Worm (Caenorhabditis elegans): ENCODE results near the gene srx-122.

The srx-122 gene

ce11 chrV:3273156-3273555, 24.5 kb downstream of the srx-122 start, which contains the start of gene T28A11.20:
Gene T28A11.20 (minus strand): TSS chrV:3273256.
- TF ChIP-seq unc-62 (GFP tag; optimal IDR thresholded peaks at IDR 0.05) (no peak), efl-1 (optimal IDR thresholded peaks at IDR 0.05) (no peak), efl-1 (GFP tag; optimal IDR thresholded peaks at IDR 0.05 in 1 of 2) (peak in 1 of 2 experiments; percentile 70)

ce11 chrV:3269407-3269806, 28.3 kb downstream of the srx-122 start, which contains the start of gene T28A11.19:
Gene T28A11.19 (minus strand): TSS chrV:3269514.
- TF ChIP-seq nhr-71 (tag; optimal IDR thresholded peaks at IDR 0.05), result no peak
- peak; percentile 16 for TF ChIP-seq rnt-1 (tag; optimal IDR thresholded peaks at IDR 0.05)

ce11 chrV:3267950-3268349, 29.7 kb downstream of the srx-122 start, which contains the start of gene T28A11.18:
Gene T28A11.18 (minus strand): TSS chrV:3268050.
- TF ChIP-seq efl-1 (optimal IDR thresholded peaks at IDR 0.05), result no peak
- no peak for TF ChIP-seq efl-1 (GFP tag; optimal IDR thresholded peaks at IDR 0.05 in 1 of 2)
- TF ChIP-seq aha-1 (tag; optimal IDR thresholded peaks at IDR 0.05), result no peak
- no peak for TF ChIP-seq ceh-90 (tag; optimal IDR thresholded peaks at IDR 0.05)
- TF ChIP-seq lin-13 (GFP tag; optimal IDR thresholded peaks at IDR 0.05), result no peak
- TF ChIP-seq tlp-1 (tag; optimal IDR thresholded peaks at IDR 0.05), result no peak
- TF ChIP-seq nhr-71 (tag; optimal IDR thresholded peaks at IDR 0.05), result no peak
- no peak for TF ChIP-seq hlh-4 (tag; optimal IDR thresholded peaks at IDR 0.05)

- TF ChIP-seq aly-2 (tag; optimal IDR thresholded peaks at IDR 0.05) (no peak), lir-3 (tag; optimal IDR thresholded peaks at IDR 0.05; ENCODE audit: poor library complexity) (no peak), lsy-2 (tag; optimal IDR thresholded peaks at IDR 0.05) (no peak), nhr-28 (tag; optimal IDR thresholded peaks at IDR 0.05) (no peak)
Observed at ce11 chrV:3266189-3266588, 31.5 kb downstream of the srx-122 start, which contains the start of gene T28A11.17. Gene T28A11.17 (minus strand): TSS chrV:3266289.

- TF ChIP-seq isw-1 (GFP tag; IDR thresholded peaks at IDR 0.05) (no peak), hlh-4 (tag; optimal IDR thresholded peaks at IDR 0.05) (no peak), ceh-88 (GFP tag; IDR thresholded peaks at IDR 0.05) (no peak), fos-1 (tag; optimal IDR thresholded peaks at IDR 0.05) (no peak), mep-1 (tag; optimal IDR thresholded peaks at IDR 0.05) (no peak), unc-62 (GFP tag; optimal IDR thresholded peaks at IDR 0.05) (no peak), ceh-82 (tag; optimal IDR thresholded peaks at IDR 0.05) (no peak), nhr-76 (tag; optimal IDR thresholded peaks at IDR 0.05) (no peak), elt-2 (tag; optimal IDR thresholded peaks at IDR 0.05) (no peak), unc-130 (tag; optimal IDR thresholded peaks at IDR 0.05) (no peak), unc-86 (tag; optimal IDR thresholded peaks at IDR 0.05) (no peak), egl-13 (tag; optimal IDR thresholded peaks at IDR 0.05) (no peak)
Observed at ce11 chrV:3260075-3260474, 37.6 kb downstream of the srx-122 start, which contains the start of gene srbc-5. Gene srbc-5 (plus strand): TSS chrV:3260375.

- TF ChIP-seq lin-39 (tag; optimal IDR thresholded peaks at IDR 0.05), result peak; percentile 17
- TF ChIP-seq C04F5.9 (tag; optimal IDR thresholded peaks at IDR 0.05), result no peak
- TF ChIP-seq zip-4 (GFP tag; optimal IDR thresholded peaks at IDR 0.05), result no peak
- TF ChIP-seq pax-3 (tag; optimal IDR thresholded peaks at IDR 0.05), result no peak
- TF ChIP-seq mef-2 (tag; optimal IDR thresholded peaks at IDR 0.05), result peak; percentile 37
- no peak for TF ChIP-seq efl-3 (GFP tag; optimal IDR thresholded peaks at IDR 0.05)
- no peak for TF ChIP-seq mdl-1 (tag; optimal IDR thresholded peaks at IDR 0.05)
- TF ChIP-seq nhr-77 (tag; optimal IDR thresholded peaks at IDR 0.05), result no peak
- no peak for TF ChIP-seq nhr-237 (tag; optimal IDR thresholded peaks at IDR 0.05)
- no peak for TF ChIP-seq irx-1 (tag; optimal IDR thresholded peaks at IDR 0.05)
- no peak for TF ChIP-seq nhr-20 (tag; optimal IDR thresholded peaks at IDR 0.05)
- 0 out of 2 replicates have a peak, but pooled peaks have one; percentile 19 for TF ChIP-seq nhr-19 (GFP tag; conservative IDR thresholded peaks at IDR 0.05)
- no peak for TF ChIP-seq C16A3.4 (tag; optimal IDR thresholded peaks at IDR 0.05)
- no peak for TF ChIP-seq unc-62 (GFP tag; optimal IDR thresholded peaks at IDR 0.05)
- no peak for TF ChIP-seq Y116A8C.19 (tag; optimal IDR thresholded peaks at IDR 0.05; ENCODE audit: borderline replicate concordance)
- no peak for TF ChIP-seq ceh-63 (GFP tag; optimal IDR thresholded peaks at IDR 0.05)
- no peak for TF ChIP-seq tlp-1 (tag; optimal IDR thresholded peaks at IDR 0.05)
- TF ChIP-seq nhr-28 (tag; optimal IDR thresholded peaks at IDR 0.05), result no peak
- TF ChIP-seq nhr-90 (tag; optimal IDR thresholded peaks at IDR 0.05; ENCODE audit: poor library complexity), result no peak
- TF ChIP-seq ces-1 (GFP tag; optimal IDR thresholded peaks at IDR 0.05), result no peak
- no peak for TF ChIP-seq sup-37 (GFP tag; optimal IDR thresholded peaks at IDR 0.05)
- TF ChIP-seq ztf-11 (tag; optimal IDR thresholded peaks at IDR 0.05), result no peak
- TF ChIP-seq fkh-4 (tag; optimal IDR thresholded peaks at IDR 0.05; ENCODE audit: borderline replicate concordance), result no peak
Observed at ce11 chrV:3259168-3259622, 38.5 kb downstream of the srx-122 start, which contains the start of gene T28A11.16. Gene T28A11.16 (minus strand): TSS chrV:3259218.

Measured in whole organism, L1 larva.